Worm (Caenorhabditis elegans) whole organism, early embryonic: ENCODE data around the gene asp-5.

Experiments used
- ama-1 ChIP-seq: fragments of 150-350 bp; optimal IDR thresholded peaks from 2 replicates; lab custom pipeline; 2014
- hmg-4 ChIP-seq: fragments of 200-800 bp; sonication (Bioruptor generic); optimal IDR thresholded peaks from 2 replicates; lab custom pipeline; 2018; ENCODE audit warnings: mild to moderate bottlenecking, missing genetic modification characterization, missing compliant biosample characterization

ce11 chrV:8306366-8306765, 34.2 kb downstream of the asp-5 start, which contains the start of gene W02D7.8:
- TF ChIP-seq hmg-4: no peak
- no peak for TF ChIP-seq ama-1 (lab: Kevin White, UChicago)
